Worm (Caenorhabditis elegans): ENCODE data around the gene B0035.21.
"Not testable (repeated sequence)": the region's sequence is repeated elsewhere in the genome, so short reads cannot be mapped to it uniquely, and the experiment has no call there.

B0035.21 gene

ce11 chrIV:11316106-11316505 lies 11.0 kb upstream of the B0035.21 start:
- TF ChIP-seq unc-62 (GFP tag; optimal IDR thresholded peaks at IDR 0.05): no peak

- TF ChIP-seq unc-62 (GFP tag; optimal IDR thresholded peaks at IDR 0.05): no peak
These were observed 10.4 kb upstream of the B0035.21 start for ce11 chrIV:11316640-11317039.

- TF ChIP-seq unc-62 (GFP tag; optimal IDR thresholded peaks at IDR 0.05): no peak
These were observed 9.9 kb upstream of the B0035.21 start, which contains the start of gene gspd-1 for ce11 chrIV:11317119-11317518. Gene gspd-1, plus strand, starts transcription at chrIV:11317419.

ce11 chrIV:11319884-11320362 lies 7.1 kb upstream of the B0035.21 start, which contains the start of gene B0035.18:
Gene B0035.18, plus strand, starts transcription at chrIV:11320312.
- TF ChIP-seq unc-62 (GFP tag; optimal IDR thresholded peaks at IDR 0.05): no peak

- no peak for TF ChIP-seq unc-62 (GFP tag; optimal IDR thresholded peaks at IDR 0.05)
These were observed 6.6 kb upstream of the B0035.21 start, which contains the start of gene edg-1 for ce11 chrIV:11320500-11320899. Gene edg-1, plus strand, starts transcription at chrIV:11320800.

- TF ChIP-seq unc-62 (GFP tag; optimal IDR thresholded peaks at IDR 0.05): no peak
These were observed 3.4 kb upstream of the B0035.21 start for ce11 chrIV:11323666-11324065.

ce11 chrIV:11324741-11325140 lies 2.3 kb upstream of the B0035.21 start, which contains the start of gene his-48:
Gene his-48, plus strand, starts transcription at chrIV:11324745.
- TF ChIP-seq unc-62 (GFP tag; optimal IDR thresholded peaks at IDR 0.05): not testable (repeated sequence)

ce11 chrIV:11329269-11329668 lies 2.2 kb downstream of the B0035.21 start, which contains the start of gene leo-1:
Gene leo-1, minus strand, starts transcription at chrIV:11329369.
- TF ChIP-seq unc-62 (GFP tag; optimal IDR thresholded peaks at IDR 0.05): no peak

ce11 chrIV:11332751-11333150 lies 5.7 kb downstream of the B0035.21 start, which contains the start of gene sart-3:
Gene sart-3, minus strand, starts transcription at chrIV:11332969.
- TF ChIP-seq unc-62 (GFP tag; optimal IDR thresholded peaks at IDR 0.05): no peak

ce11 chrIV:11336180-11336579 lies 9.1 kb downstream of the B0035.21 start:
- TF ChIP-seq unc-62 (GFP tag; optimal IDR thresholded peaks at IDR 0.05): no peak

ce11 chrIV:11337021-11337420 lies 10.0 kb downstream of the B0035.21 start, which contains the start of gene F54E12.2:
Gene F54E12.2, minus strand, starts transcription at chrIV:11337184.
- TF ChIP-seq unc-62 (GFP tag; optimal IDR thresholded peaks at IDR 0.05): no peak

ce11 chrIV:11340735-11341443 lies 13.8 kb downstream of the B0035.21 start:
- TF ChIP-seq unc-62 (GFP tag; optimal IDR thresholded peaks at IDR 0.05): no peak

ce11 chrIV:11344288-11344687 lies 17.2 kb downstream of the B0035.21 start:
- no peak for TF ChIP-seq unc-62 (GFP tag; optimal IDR thresholded peaks at IDR 0.05)

- no peak for TF ChIP-seq unc-62 (GFP tag; optimal IDR thresholded peaks at IDR 0.05)
These were observed 20.2 kb downstream of the B0035.21 start for ce11 chrIV:11347275-11347674.

- no peak for TF ChIP-seq unc-62 (GFP tag; optimal IDR thresholded peaks at IDR 0.05)
These were observed 21.8 kb downstream of the B0035.21 start for ce11 chrIV:11348822-11349221.

- TF ChIP-seq unc-62 (GFP tag; optimal IDR thresholded peaks at IDR 0.05): no peak
These were observed 22.7 kb downstream of the B0035.21 start for ce11 chrIV:11349747-11350146.

ce11 chrIV:11350809-11351208 lies 23.7 kb downstream of the B0035.21 start:
- no peak for TF ChIP-seq unc-62 (GFP tag; optimal IDR thresholded peaks at IDR 0.05)

All from whole organism, dauer.